Worm (Caenorhabditis elegans): ENCODE results near the gene syf-2.

syf-2 gene

ce11 chrIII:7162065-7162762 lies at the start of gene syf-2, which contains the start of gene K04G7.1:
Gene syf-2 (minus strand): TSS chrIII:7162115.
Gene K04G7.1 (plus strand): TSS chrIII:7162712.
- no peak for TF ChIP-seq nhr-76 (tag; optimal IDR thresholded peaks at IDR 0.05)
- peak; percentile 78 for TF ChIP-seq sptf-1 (tag; optimal IDR thresholded peaks at IDR 0.05)
- TF ChIP-seq mep-1 (tag; optimal IDR thresholded peaks at IDR 0.05) = peak; percentile 98
- TF ChIP-seq snpc-4 (tag; optimal IDR thresholded peaks at IDR 0.05) = no peak
- TF ChIP-seq tbx-8 (GFP tag; optimal IDR thresholded peaks at IDR 0.05) = no peak
- peak; percentile 42 for TF ChIP-seq drap-1 (GFP tag; optimal IDR thresholded peaks at IDR 0.05)
- peak; percentile 70 for TF ChIP-seq unc-62 (GFP tag; optimal IDR thresholded peaks at IDR 0.05)
- peak; percentile 53 for TF ChIP-seq unc-120 (tag; optimal IDR thresholded peaks at IDR 0.05; ENCODE audit: poor library complexity, severe bottlenecking)
- peak; percentile 89 for TF ChIP-seq lsy-2 (tag; optimal IDR thresholded peaks at IDR 0.05)
- TF ChIP-seq ces-1 (GFP tag; optimal IDR thresholded peaks at IDR 0.05) = peak; percentile 80
- TF ChIP-seq lin-13 (tag; optimal IDR thresholded peaks at IDR 0.05) = peak; percentile 96
- peak; percentile 88 for TF ChIP-seq nhr-237 (tag; optimal IDR thresholded peaks at IDR 0.05)
- TF ChIP-seq mls-2 (tag; optimal IDR thresholded peaks at IDR 0.05) = peak; percentile 9
- TF ChIP-seq ceh-39 (tag; optimal IDR thresholded peaks at IDR 0.05) = peak; percentile 87
- TF ChIP-seq ceh-43 (GFP tag; optimal IDR thresholded peaks at IDR 0.05) = peak; percentile 3
- no peak for TF ChIP-seq M03D4.4 (tag; optimal IDR thresholded peaks at IDR 0.05)
- peak; percentile 85 for TF ChIP-seq pha-4 (tag; optimal IDR thresholded peaks at IDR 0.05)
- TF ChIP-seq nhr-2 (tag; optimal IDR thresholded peaks at IDR 0.05) = peak; percentile 42
- TF ChIP-seq hlh-1 (tag; optimal IDR thresholded peaks at IDR 0.05) = peak; percentile 69

- TF ChIP-seq ham-2 (GFP tag; optimal IDR thresholded peaks at IDR 0.05) = no peak
- no peak for TF ChIP-seq ceh-43 (GFP tag; optimal IDR thresholded peaks at IDR 0.05)
- TF ChIP-seq cnd-1 (tag; optimal IDR thresholded peaks at IDR 0.05) = no peak
- no peak for TF ChIP-seq unc-39 (tag; optimal IDR thresholded peaks at IDR 0.05)
- TF ChIP-seq blmp-1 (tag; optimal IDR thresholded peaks at IDR 0.05) = no peak
These were observed 48.6 kb upstream of the syf-2 start for ce11 chrIII:7210486-7210885.

DNA sequence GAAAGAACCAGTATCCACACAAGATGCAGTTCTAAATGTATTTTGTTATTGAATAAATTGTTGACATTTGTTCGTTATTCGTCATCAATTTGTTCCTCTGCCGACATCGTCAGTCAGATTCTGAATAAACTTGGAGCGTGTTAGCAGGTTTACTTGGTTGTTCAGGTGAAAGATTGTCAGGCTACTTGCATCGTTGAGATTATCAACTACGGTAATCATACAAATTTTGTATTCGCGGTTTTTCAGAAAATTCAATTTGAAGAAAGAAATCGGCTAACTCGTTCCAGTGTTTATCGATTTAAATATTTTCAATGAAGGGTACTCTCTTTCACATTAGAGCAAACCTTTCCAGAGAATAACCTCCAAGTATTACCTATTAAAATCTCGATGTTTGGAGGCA lies 47.8 kb upstream of the syf-2 start, which contains the start of gene R151.2:
TSS of gene R151.2 (plus strand) at position 247 of the 400 bp plus-strand sequence.
- TF ChIP-seq blmp-1 (tag; optimal IDR thresholded peaks at IDR 0.05) (no peak), flh-1 (GFP tag; optimal IDR thresholded peaks at IDR 0.05) (no peak), lsy-2 (tag; optimal IDR thresholded peaks at IDR 0.05) (no peak)

DNA sequence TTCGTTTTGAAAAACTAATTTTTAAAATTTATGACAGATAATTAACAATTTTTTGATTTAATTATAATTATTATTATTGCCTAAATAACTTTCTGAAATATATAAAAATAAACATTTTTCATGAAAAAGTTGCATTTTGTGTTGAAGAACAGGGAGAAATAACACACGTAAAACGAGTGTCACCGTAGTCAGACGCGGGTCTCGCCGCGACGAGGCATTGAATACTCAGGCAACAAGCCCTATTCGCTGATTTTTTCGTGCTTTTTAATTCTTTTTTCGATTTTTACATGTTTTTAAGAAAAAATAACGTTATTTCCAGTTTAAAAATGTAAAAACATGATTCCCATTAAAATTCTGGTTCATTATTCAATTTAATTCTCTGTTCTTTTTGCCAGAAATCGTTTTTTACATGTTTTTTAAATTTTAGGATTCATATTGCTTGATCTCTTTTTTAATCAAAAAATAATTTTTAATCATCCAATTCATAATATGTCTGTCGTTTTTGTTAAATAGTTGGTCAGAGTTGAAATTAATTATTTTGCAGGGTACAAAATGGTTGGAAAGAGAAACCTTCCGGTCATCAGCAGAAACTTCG lies 46.1 kb upstream of the syf-2 start, which contains the start of gene rpl-6:
TSS of gene rpl-6 (plus strand) at position 545 of the 595 bp plus-strand sequence.
- TF ChIP-seq bed-3 (GFP tag; optimal IDR thresholded peaks at IDR 0.05) = no peak
- TF ChIP-seq unc-62 (GFP tag; optimal IDR thresholded peaks at IDR 0.05) = peak; percentile 1
- TF ChIP-seq sptf-1 (tag; optimal IDR thresholded peaks at IDR 0.05) = peak; percentile 55
- TF ChIP-seq elt-1 (tag; optimal IDR thresholded peaks at IDR 0.05; ENCODE audit: borderline replicate concordance, insufficient read depth) = no peak
- TF ChIP-seq ham-2 (GFP tag; optimal IDR thresholded peaks at IDR 0.05) = peak; percentile 52
- no peak for TF ChIP-seq ztf-11 (tag; optimal IDR thresholded peaks at IDR 0.05)
- TF ChIP-seq nhr-12 (tag; optimal IDR thresholded peaks at IDR 0.05) = no peak
- TF ChIP-seq mep-1 (tag; optimal IDR thresholded peaks at IDR 0.05) = peak; percentile 99
- no peak for TF ChIP-seq sem-2 (GFP tag; optimal IDR thresholded peaks at IDR 0.05)
- TF ChIP-seq ces-1 (GFP tag; optimal IDR thresholded peaks at IDR 0.05) = peak; percentile 64
- TF ChIP-seq zip-8 (tag; optimal IDR thresholded peaks at IDR 0.05) = no peak
- TF ChIP-seq unc-39 (tag; optimal IDR thresholded peaks at IDR 0.05) = no peak
- no peak for TF ChIP-seq mab-5 (tag; optimal IDR thresholded peaks at IDR 0.05)
- no peak for TF ChIP-seq lin-32 (GFP tag; optimal IDR thresholded peaks at IDR 0.05)
- TF ChIP-seq unc-120 (tag; optimal IDR thresholded peaks at IDR 0.05; ENCODE audit: poor library complexity, severe bottlenecking) = peak; percentile 67
- no peak for TF ChIP-seq nhr-2 (tag; optimal IDR thresholded peaks at IDR 0.05)
- peak; percentile 99 for TF ChIP-seq lsy-2 (tag; optimal IDR thresholded peaks at IDR 0.05)
- no peak for TF ChIP-seq drap-1 (GFP tag; optimal IDR thresholded peaks at IDR 0.05)
- no peak for TF ChIP-seq nhr-76 (tag; optimal IDR thresholded peaks at IDR 0.05)
- TF ChIP-seq M03D4.4 (tag; optimal IDR thresholded peaks at IDR 0.05) = no peak
- TF ChIP-seq flh-1 (GFP tag; optimal IDR thresholded peaks at IDR 0.05) = no peak
- TF ChIP-seq blmp-1 (tag; optimal IDR thresholded peaks at IDR 0.05) = no peak
- no peak for TF ChIP-seq ceh-83 (GFP tag; optimal IDR thresholded peaks at IDR 0.05)
- TF ChIP-seq mls-2 (tag; optimal IDR thresholded peaks at IDR 0.05) = no peak
- peak; percentile 75 for TF ChIP-seq ceh-39 (tag; optimal IDR thresholded peaks at IDR 0.05)
- TF ChIP-seq ceh-43 (GFP tag; optimal IDR thresholded peaks at IDR 0.05) = no peak
- no peak for TF ChIP-seq elt-3 (tag; optimal IDR thresholded peaks at IDR 0.05)
- peak; percentile 89 for TF ChIP-seq nhr-237 (tag; optimal IDR thresholded peaks at IDR 0.05)
- no peak for TF ChIP-seq cnd-1 (tag; optimal IDR thresholded peaks at IDR 0.05)
- peak; percentile 86 for TF ChIP-seq lin-13 (tag; optimal IDR thresholded peaks at IDR 0.05)
- TF ChIP-seq nhr-28 (tag; optimal IDR thresholded peaks at IDR 0.05) = no peak
- no peak for TF ChIP-seq snpc-4 (tag; optimal IDR thresholded peaks at IDR 0.05)
- TF ChIP-seq hlh-1 (tag; optimal IDR thresholded peaks at IDR 0.05) = peak; percentile 50
- TF ChIP-seq pha-4 (tag; optimal IDR thresholded peaks at IDR 0.05) = peak; percentile 89
- TF ChIP-seq tbx-8 (GFP tag; optimal IDR thresholded peaks at IDR 0.05) = no peak

Measured in whole organism, mixed stage, embryonic.